Worm (Caenorhabditis elegans): ENCODE data around the gene asd-1.
A peak's percentile ranks its signal among the peaks of the same experiment; 100 is the strongest.

Gene asd-1

ce11 chrIII:4224722-4225121, 27.6 kb downstream of the asd-1 start:
- TF ChIP-seq ceh-16 (tag; optimal IDR thresholded peaks at IDR 0.05) = no peak
- TF ChIP-seq unc-62 (GFP tag; optimal IDR thresholded peaks at IDR 0.05) = no peak
- TF ChIP-seq ztf-4 (tag; optimal IDR thresholded peaks at IDR 0.05) = no peak
- no peak for TF ChIP-seq lin-11 (tag; optimal IDR thresholded peaks at IDR 0.05)
- TF ChIP-seq nhr-21 (tag; optimal IDR thresholded peaks at IDR 0.05) = no peak
- TF ChIP-seq lin-13 (GFP tag; optimal IDR thresholded peaks at IDR 0.05) = no peak
- TF ChIP-seq crh-2 (tag; optimal IDR thresholded peaks at IDR 0.05) = no peak
- no peak for TF ChIP-seq peb-1 (tag; optimal IDR thresholded peaks at IDR 0.05)
- no peak for TF ChIP-seq C34F6.9 (tag; optimal IDR thresholded peaks at IDR 0.05)

ce11 chrIII:4227363-4227762, 30.3 kb downstream of the asd-1 start:
- TF ChIP-seq fos-1 (tag; optimal IDR thresholded peaks at IDR 0.05) (peak; percentile 80), unc-55 (GFP tag; optimal IDR thresholded peaks at IDR 0.05) (no peak), sma-3 (GFP tag; optimal IDR thresholded peaks at IDR 0.05) (no peak), sma-9 (GFP tag; optimal IDR thresholded peaks at IDR 0.05) (no peak), sma-9 (tag; optimal IDR thresholded peaks at IDR 0.05) (no peak), nhr-25 (tag; optimal IDR thresholded peaks at IDR 0.05) (no peak), mbf-1 (tag; optimal IDR thresholded peaks at IDR 0.05) (no peak), mdl-1 (tag; optimal IDR thresholded peaks at IDR 0.05) (no peak)

ce11 chrIII:4228008-4228407, 30.9 kb downstream of the asd-1 start, which contains the start of gene mpk-1:
TSS of gene mpk-1 (minus strand) at chrIII:4228108.
- TF ChIP-seq ceh-16 (tag; optimal IDR thresholded peaks at IDR 0.05) (no peak), sma-9 (GFP tag; optimal IDR thresholded peaks at IDR 0.05) (no peak), sma-9 (tag; optimal IDR thresholded peaks at IDR 0.05) (no peak), nhr-10 (tag; optimal IDR thresholded peaks at IDR 0.05) (no peak), lin-13 (GFP tag; optimal IDR thresholded peaks at IDR 0.05) (no peak)

- TF ChIP-seq lin-11 (tag; optimal IDR thresholded peaks at IDR 0.05) (no peak), unc-62 (GFP tag; optimal IDR thresholded peaks at IDR 0.05) (no peak), egl-27 (tag; optimal IDR thresholded peaks at IDR 0.05) (no peak), fos-1 (tag; optimal IDR thresholded peaks at IDR 0.05) (no peak), peb-1 (tag; optimal IDR thresholded peaks at IDR 0.05) (no peak), ztf-11 (tag; optimal IDR thresholded peaks at IDR 0.05) (no peak), lsy-2 (tag; optimal IDR thresholded peaks at IDR 0.05) (no peak), sma-3 (GFP tag; optimal IDR thresholded peaks at IDR 0.05) (no peak), F13H6.1 (tag; optimal IDR thresholded peaks at IDR 0.05) (no peak), ceh-82 (tag; optimal IDR thresholded peaks at IDR 0.05) (no peak), dmd-4 (tag; optimal IDR thresholded peaks at IDR 0.05) (no peak)
Observed at ce11 chrIII:4228841-4229240, 31.8 kb downstream of the asd-1 start, which contains the start of gene F43C1.5. TSS of gene F43C1.5 (plus strand) at chrIII:4229141.

- no peak for TF ChIP-seq nhr-23 (tag; optimal IDR thresholded peaks at IDR 0.05)
- TF ChIP-seq R02D3.7 (tag; optimal IDR thresholded peaks at IDR 0.05) = no peak
- no peak for TF ChIP-seq lsy-2 (tag; optimal IDR thresholded peaks at IDR 0.05)
- no peak for TF ChIP-seq elt-1 (tag; optimal IDR thresholded peaks at IDR 0.05)
- no peak for TF ChIP-seq ama-1 (optimal IDR thresholded peaks at IDR 0.05)
- no peak for TF ChIP-seq mdl-1 (tag; optimal IDR thresholded peaks at IDR 0.05)
- no peak for TF ChIP-seq fos-1 (tag; optimal IDR thresholded peaks at IDR 0.05)
- TF ChIP-seq ztf-1 (GFP tag; conservative IDR thresholded peaks at IDR 0.05) = no peak
- no peak for TF ChIP-seq nhr-11 (tag; optimal IDR thresholded peaks at IDR 0.05)
- no peak for TF ChIP-seq nhr-25 (tag; optimal IDR thresholded peaks at IDR 0.05)
Observed at ce11 chrIII:4230092-4230491, 33.0 kb downstream of the asd-1 start.

ce11 chrIII:4231372-4231771, 34.3 kb downstream of the asd-1 start:
- no peak for TF ChIP-seq elt-1 (tag; optimal IDR thresholded peaks at IDR 0.05)
- TF ChIP-seq lin-11 (tag; optimal IDR thresholded peaks at IDR 0.05) = no peak
- TF ChIP-seq Y55F3AM.14 (GFP tag; optimal IDR thresholded peaks at IDR 0.05) = no peak
- no peak for TF ChIP-seq mab-5 (tag; optimal IDR thresholded peaks at IDR 0.05)
- TF ChIP-seq nhr-237 (tag; optimal IDR thresholded peaks at IDR 0.05) = no peak
- no peak for TF ChIP-seq unc-62 (GFP tag; optimal IDR thresholded peaks at IDR 0.05)
- no peak for TF ChIP-seq nhr-12 (tag; optimal IDR thresholded peaks at IDR 0.05)
- TF ChIP-seq dmd-4 (tag; optimal IDR thresholded peaks at IDR 0.05) = no peak
- TF ChIP-seq fos-1 (tag; optimal IDR thresholded peaks at IDR 0.05) = no peak
